Worm (Caenorhabditis elegans) whole organism, young adult: ENCODE measurements around the gene erfa-1.

ENCODE experiments used
- B0035.1 ChIP-seq: sonication (generic microtip); optimal IDR thresholded peaks from 2 replicates; lab custom pipeline; 2016; ENCODE audit warnings: missing genetic modification characterization, mild to moderate bottlenecking, missing compliant biosample characterization, missing genotype, missing genetic modification reagents
- C17E4.6 ChIP-seq: fragments of 200-800 bp; sonication (Bioruptor generic); IDR thresholded peaks from 2 replicates; pipeline ENCODE4 v1.3.6; 2022; ENCODE audit warnings: missing genetic modification reagents, missing genetic modification characterization, missing compliant biosample characterization
- D2030.7 ChIP-seq: fragments of 200-800 bp; sonication (Bioruptor generic); IDR thresholded peaks from 2 replicates; pipeline ENCODE4 v1.3.6; 2022; ENCODE audit warnings: missing genetic modification reagents, missing genetic modification characterization, missing compliant biosample characterization
- F23B12.7 ChIP-seq: sonication (generic microtip); optimal IDR thresholded peaks from 2 replicates; lab custom pipeline; 2017; ENCODE audit warnings: missing genetic modification characterization, mild to moderate bottlenecking, missing compliant biosample characterization, antibody characterized with exemption, moderate library complexity; ENCODE audit not compliant: insufficient read depth
- F33H1.4 ChIP-seq: fragments of 200-800 bp; sonication (Bioruptor generic); IDR thresholded peaks from 2 replicates; pipeline ENCODE4 v1.3.6; 2022; ENCODE audit warnings: missing genetic modification reagents, missing genetic modification characterization, missing compliant biosample characterization
- F52B5.7 ChIP-seq: sonication (generic microtip); optimal IDR thresholded peaks from 2 replicates; lab custom pipeline; 2016; ENCODE audit warnings: mild to moderate bottlenecking, missing genetic modification characterization, missing compliant biosample characterization
- T26A5.8 ChIP-seq: sonication (generic microtip); optimal IDR thresholded peaks from 2 replicates; lab custom pipeline; 2016; ENCODE audit warnings: missing genetic modification characterization, missing compliant biosample characterization
- Y53F4B.3 ChIP-seq: fragments of 200-800 bp; sonication (Bioruptor generic); IDR thresholded peaks from 2 replicates; pipeline ENCODE4 v1.3.6; 2022; ENCODE audit warnings: missing genetic modification reagents, missing genetic modification characterization, missing compliant biosample characterization
- Y79H2A.3 ChIP-seq: fragments of 200-800 bp; sonication (Bioruptor generic); conservative IDR thresholded peaks from 2 replicates; pipeline ENCODE4 v1.3.6; 2022; ENCODE audit warnings: missing genetic modification reagents, missing genetic modification characterization, missing compliant biosample characterization
- aptf-2 ChIP-seq: fragments of 200-800 bp; sonication (Bioruptor generic); conservative IDR thresholded peaks from 2 replicates; pipeline ENCODE4 v1.3.6; 2022; ENCODE audit warnings: missing genetic modification reagents, missing genetic modification characterization, missing compliant biosample characterization
- atf-7 ChIP-seq: sonication (generic microtip); optimal IDR thresholded peaks from 2 replicates; lab custom pipeline; 2017; ENCODE audit warnings: mild to moderate bottlenecking, missing genetic modification characterization, missing compliant biosample characterization
- attf-3 ChIP-seq: fragments of 200-800 bp; sonication (Bioruptor generic); conservative IDR thresholded peaks from 2 replicates; pipeline ENCODE4 v1.3.6; 2022; ENCODE audit warnings: missing genetic modification reagents, missing genetic modification characterization, missing compliant biosample characterization
- cebp-1 ChIP-seq, 2 experiments: fragments of 200-800 bp in 1 of 2; sonication (Bioruptor generic) in 1 of 2; sonication (generic microtip) in 1 of 2; IDR thresholded peaks in 1 of 2; optimal IDR thresholded peaks in 1 of 2; 2 replicates each; pipeline versions ENCODE4 v1.3.6 to Lab custom; 2017 to 2022; ENCODE audit warnings: missing compliant biosample characterization in 2 of 2, missing genetic modification characterization in 2 of 2, mild to moderate bottlenecking in 1 of 2, missing genetic modification reagents in 1 of 2, moderate library complexity in 1 of 2
- ceh-40 ChIP-seq: fragments of 200-800 bp; sonication (Bioruptor generic); IDR thresholded peaks from 2 replicates; pipeline ENCODE4 v1.3.6; 2022; ENCODE audit warnings: missing genetic modification characterization, missing compliant biosample characterization
- ceh-91 ChIP-seq: fragments of 200-800 bp; sonication (Bioruptor generic); IDR thresholded peaks from 2 replicates; pipeline ENCODE4 v1.3.6; 2022; ENCODE audit warnings: missing genetic modification reagents, missing genetic modification characterization, missing compliant biosample characterization
- die-1 ChIP-seq: sonication (generic microtip); optimal IDR thresholded peaks from 2 replicates; lab custom pipeline; 2016; ENCODE audit warnings: missing genotype, mild to moderate bottlenecking, missing genetic modification characterization, missing compliant biosample characterization
- dox-1 ChIP-seq: fragments of 200-800 bp; sonication (Bioruptor generic); IDR thresholded peaks from 2 replicates; pipeline ENCODE4 v1.3.6; 2022; ENCODE audit warnings: missing genetic modification reagents, missing genetic modification characterization, missing compliant biosample characterization
- dpff-1 ChIP-seq: sonication (generic microtip); optimal IDR thresholded peaks from 2 replicates; lab custom pipeline; 2017; ENCODE audit warnings: mild to moderate bottlenecking, missing genetic modification characterization, missing compliant biosample characterization
- efl-1 ChIP-seq: fragments of 150-350 bp; optimal IDR thresholded peaks from 2 replicates; lab custom pipeline; 2014; ENCODE audit warnings: missing biosample characterization, missing genetic modification reagents, missing genetic modification characterization
- egl-44 ChIP-seq: fragments of 200-800 bp; sonication (Bioruptor generic); IDR thresholded peaks from 2 replicates; pipeline ENCODE4 v1.3.6; 2022; ENCODE audit warnings: missing genetic modification reagents, missing genetic modification characterization, missing compliant biosample characterization
- hlh-12 ChIP-seq: sonication (generic microtip); optimal IDR thresholded peaks from 2 replicates; lab custom pipeline; 2016; ENCODE audit warnings: missing genetic modification characterization, missing compliant biosample characterization
- hmg-1.2 ChIP-seq: fragments of 200-800 bp; sonication (Bioruptor generic); IDR thresholded peaks from 2 replicates; pipeline ENCODE4 v1.3.6; 2022; ENCODE audit warnings: missing genetic modification reagents, missing genetic modification characterization, missing compliant biosample characterization
- hrde-1 ChIP-seq: sonication (generic microtip); optimal IDR thresholded peaks from 2 replicates; lab custom pipeline; 2016; ENCODE audit warnings: missing genetic modification characterization, mild to moderate bottlenecking, missing compliant biosample characterization, moderate library complexity, missing genotype, missing genetic modification reagents, borderline replicate concordance
- hsf-1 ChIP-seq: fragments of 200-800 bp; sonication (Bioruptor generic); IDR thresholded peaks from 2 replicates; pipeline ENCODE4 v1.3.6; 2022; ENCODE audit warnings: missing genetic modification reagents, missing genetic modification characterization, missing compliant biosample characterization
- lag-1 ChIP-seq: fragments of 200-800 bp; sonication (Bioruptor generic); IDR thresholded peaks from 2 replicates; pipeline ENCODE4 v1.3.6; 2022; ENCODE audit warnings: missing genetic modification reagents, missing genetic modification characterization, missing compliant biosample characterization
- let-526 ChIP-seq: fragments of 200-800 bp; sonication (Bioruptor generic); IDR thresholded peaks from 2 replicates; pipeline ENCODE4 v1.3.6; 2022; ENCODE audit warnings: missing genetic modification reagents, missing genetic modification characterization, missing compliant biosample characterization
- let-607 ChIP-seq, 2 experiments: fragments of 200-800 bp in 1 of 2; sonication (Bioruptor generic) in 1 of 2; sonication (generic microtip) in 1 of 2; optimal IDR thresholded peaks; 2 replicates each; lab custom pipeline; 2016 to 2018; ENCODE audit warnings: mild to moderate bottlenecking in 2 of 2, missing compliant biosample characterization in 2 of 2, missing genetic modification characterization in 2 of 2, moderate library complexity in 2 of 2, missing genotype in 1 of 2
- lin-35 ChIP-seq, 3 experiments: fragments of 150-350 bp in 2 of 3; sonication (generic microtip) in 1 of 3; optimal IDR thresholded peaks; 2 replicates each; lab custom pipeline; 2014 to 2018; ENCODE audit warnings: missing biosample characterization in 3 of 3, missing genetic modification characterization in 3 of 3, missing genetic modification reagents in 3 of 3
- lin-40 ChIP-seq: sonication (generic microtip); optimal IDR thresholded peaks from 2 replicates; lab custom pipeline; 2016; ENCODE audit warnings: missing genetic modification characterization, mild to moderate bottlenecking, missing compliant biosample characterization, missing genotype, missing genetic modification reagents
- mcd-1 ChIP-seq: fragments of 200-800 bp; sonication (Bioruptor generic); IDR thresholded peaks from 2 replicates; pipeline ENCODE4 v1.3.6; 2022; ENCODE audit warnings: missing genetic modification reagents, missing genetic modification characterization, missing compliant biosample characterization
- mxl-1 ChIP-seq: sonication (generic microtip); optimal IDR thresholded peaks from 2 replicates; lab custom pipeline; 2016; ENCODE audit warnings: missing genetic modification characterization, missing compliant biosample characterization
- nfya-1 ChIP-seq: sonication (generic microtip); optimal IDR thresholded peaks from 2 replicates; lab custom pipeline; 2017; ENCODE audit warnings: antibody characterized with exemption, missing compliant biosample characterization, missing genetic modification characterization, borderline replicate concordance; ENCODE audit not compliant: insufficient read depth
- nhr-80 ChIP-seq: sonication (generic microtip); optimal IDR thresholded peaks from 2 replicates; lab custom pipeline; 2016; ENCODE audit warnings: missing genetic modification characterization, missing compliant biosample characterization
- pbrm-1 ChIP-seq: fragments of 200-800 bp; sonication (Bioruptor generic); IDR thresholded peaks from 2 replicates; pipeline ENCODE4 v1.3.6; 2022; ENCODE audit warnings: missing genetic modification reagents, missing genetic modification characterization, missing compliant biosample characterization
- rec-8 ChIP-seq, 2 experiments: sonication (generic microtip); optimal IDR thresholded peaks; 2 replicates each; lab custom pipeline; 2016; ENCODE audit warnings: mild to moderate bottlenecking in 2 of 2, missing genetic modification characterization in 2 of 2, missing genetic modification reagents in 2 of 2, missing genotype in 2 of 2, missing biosample characterization in 1 of 2, missing compliant biosample characterization in 1 of 2, moderate library complexity in 1 of 2
- repo-1 ChIP-seq: sonication (generic microtip); optimal IDR thresholded peaks from 2 replicates; lab custom pipeline; 2017; ENCODE audit warnings: mild to moderate bottlenecking, missing genetic modification characterization, missing compliant biosample characterization
- sea-2 ChIP-seq: fragments of 200-800 bp; sonication (Bioruptor generic); IDR thresholded peaks from 2 replicates; pipeline ENCODE4 v1.3.6; 2022; ENCODE audit warnings: missing genetic modification characterization, missing compliant biosample characterization
- snpc-1.3 ChIP-seq: sonication (generic microtip); optimal IDR thresholded peaks from 2 replicates; lab custom pipeline; 2017; ENCODE audit warnings: missing genetic modification characterization, mild to moderate bottlenecking, missing compliant biosample characterization, antibody characterized with exemption, moderate library complexity, missing genotype, missing genetic modification reagents; ENCODE audit not compliant: insufficient read depth
- unc-62 ChIP-seq: fragments of 150-350 bp; optimal IDR thresholded peaks from 2 replicates; lab custom pipeline; 2014; ENCODE audit warnings: missing biosample characterization, missing genetic modification reagents, missing genetic modification characterization
- xnd-1 ChIP-seq: sonication (generic microtip); optimal IDR thresholded peaks from 2 replicates; lab custom pipeline; 2016; ENCODE audit warnings: missing genotype, missing genetic modification reagents, missing genetic modification characterization, missing compliant biosample characterization
- zfh-2 ChIP-seq: fragments of 200-800 bp; sonication (Bioruptor generic); conservative IDR thresholded peaks from 2 replicates; pipeline ENCODE4 v1.3.6; 2022; ENCODE audit warnings: missing genetic modification reagents, missing genetic modification characterization, missing compliant biosample characterization
- ztf-22 ChIP-seq: fragments of 200-800 bp; sonication (Bioruptor generic); optimal IDR thresholded peaks from 2 replicates; lab custom pipeline; 2018; ENCODE audit warnings: mild to moderate bottlenecking, missing genetic modification characterization, moderate library complexity, missing compliant biosample characterization
- ztf-28 ChIP-seq: fragments of 200-800 bp; sonication (Bioruptor generic); IDR thresholded peaks from 2 replicates; pipeline ENCODE4 v1.3.6; 2022; ENCODE audit warnings: missing genetic modification reagents, missing genetic modification characterization, missing compliant biosample characterization
- ztf-3 ChIP-seq: fragments of 200-800 bp; sonication (Bioruptor generic); optimal IDR thresholded peaks from 2 replicates; lab custom pipeline; 2018; ENCODE audit warnings: mild to moderate bottlenecking, missing genetic modification characterization, missing compliant biosample characterization
- ztf-6 ChIP-seq: fragments of 200-800 bp; sonication (Bioruptor generic); IDR thresholded peaks from 2 replicates; pipeline ENCODE4 v1.3.6; 2022; ENCODE audit warnings: missing genetic modification reagents, missing genetic modification characterization, missing compliant biosample characterization

The erfa-1 gene

ce11 chrV:6433446-6434178 is at the start of gene erfa-1, which contains the start of gene gad-1 (continued):
- no peak for TF ChIP-seq ztf-28
- TF ChIP-seq ceh-40 (GFP tag; lab: Robert Waterston, UW) = no peak
- TF ChIP-seq zfh-2 = no peak
- no peak for TF ChIP-seq Y53F4B.3
- TF ChIP-seq let-607 (tag; optimal IDR thresholded peaks at IDR 0.05; lab: Kevin White, UChicago) = peak; percentile 5 to 22
- TF ChIP-seq repo-1 = no peak
- no peak for TF ChIP-seq F52B5.7
- TF ChIP-seq ceh-91 (GFP tag; lab: Robert Waterston, UW) = peak; percentile 51
- peak; percentile 37; the same call in 1 of the 2 replicates for TF ChIP-seq D2030.7 (GFP tag; lab: Robert Waterston, UW)
- TF ChIP-seq C17E4.6 (GFP tag; lab: Robert Waterston, UW) = no peak
- no peak for TF ChIP-seq ztf-22 (GFP tag; lab: Kevin White, UChicago)
- TF ChIP-seq egl-44 (GFP tag; lab: Robert Waterston, UW) = no peak
- no peak for TF ChIP-seq ztf-6
- no peak for TF ChIP-seq mxl-1 (tag; lab: Kevin White, UChicago)
- TF ChIP-seq lin-40 (tag; lab: Kevin White, UChicago) = no peak
- TF ChIP-seq hlh-12 (tag; lab: Kevin White, UChicago) = no peak
- no peak for TF ChIP-seq die-1 (tag; lab: Kevin White, UChicago)
- TF ChIP-seq lin-35 (GFP tag; optimal IDR thresholded peaks at IDR 0.05; lab: Kevin White, UChicago) = no peak
- no peak for TF ChIP-seq nfya-1 (tag; lab: Kevin White, UChicago)
- no peak for TF ChIP-seq cebp-1 (GFP tag; IDR thresholded peaks at IDR 0.05; lab: Robert Waterston, UW)
- peak; percentile 26 for TF ChIP-seq cebp-1 (tag; optimal IDR thresholded peaks at IDR 0.05; lab: Kevin White, UChicago)
- no peak for TF ChIP-seq lag-1
- TF ChIP-seq unc-62 (GFP tag; lab: Kevin White, UChicago) = no peak
- peak; percentile 22; the same call in 1 of the 2 replicates for TF ChIP-seq pbrm-1 (GFP tag; lab: Robert Waterston, UW)
- no peak for TF ChIP-seq F23B12.7 (tag; lab: Kevin White, UChicago)
- peak; percentile 34 for TF ChIP-seq nhr-80
- peak; percentile 67 for TF ChIP-seq efl-1 (GFP tag; lab: Kevin White, UChicago)
- peak; percentile 78 for TF ChIP-seq mcd-1 (GFP tag; lab: Robert Waterston, UW)
- TF ChIP-seq Y79H2A.3 (GFP tag; lab: Robert Waterston, UW) = no peak
- TF ChIP-seq dpff-1 (tag; lab: Kevin White, UChicago) = no peak
- no peak for TF ChIP-seq atf-7
- TF ChIP-seq B0035.1 (tag; lab: Kevin White, UChicago) = no peak
- TF ChIP-seq xnd-1 = no peak
- no peak for TF ChIP-seq rec-8 (tag; optimal IDR thresholded peaks at IDR 0.05; lab: Kevin White, UChicago)
- peak; percentile 78 for TF ChIP-seq F33H1.4 (GFP tag; lab: Robert Waterston, UW)
- no peak for TF ChIP-seq ztf-3

- TF ChIP-seq unc-62 (GFP tag; lab: Kevin White, UChicago) = no peak
- no peak for TF ChIP-seq attf-3
- no peak for TF ChIP-seq let-526 (GFP tag; lab: Robert Waterston, UW)
- no peak for TF ChIP-seq ceh-91 (GFP tag; lab: Robert Waterston, UW)
- TF ChIP-seq hmg-1.2 = no peak
- TF ChIP-seq repo-1 = no peak
- TF ChIP-seq T26A5.8 (tag; lab: Kevin White, UChicago) = no peak
- TF ChIP-seq snpc-1.3 (tag; lab: Kevin White, UChicago) = no peak
- no peak for TF ChIP-seq F33H1.4 (GFP tag; lab: Robert Waterston, UW)
- TF ChIP-seq zfh-2 = no peak
- TF ChIP-seq hrde-1 (tag; lab: Kevin White, UChicago) = no peak
- TF ChIP-seq hsf-1 = no peak
- TF ChIP-seq aptf-2 (GFP tag; lab: Robert Waterston, UW) = no peak
- no peak for TF ChIP-seq die-1 (tag; lab: Kevin White, UChicago)
- TF ChIP-seq C17E4.6 (GFP tag; lab: Robert Waterston, UW) = no peak
- TF ChIP-seq dox-1 (GFP tag; lab: Robert Waterston, UW) = no peak
- no peak for TF ChIP-seq sea-2
- TF ChIP-seq atf-7 = no peak
These were observed 48.2 kb upstream of the erfa-1 start for ce11 chrV:6385677-6386276.
